Worm (Caenorhabditis elegans) whole organism, L1 larva: ENCODE results near the gene tba-7.

Experiments used
- C04F5.9 ChIP-seq: sonication (generic microtip); optimal IDR thresholded peaks from 2 replicates; lab custom pipeline; 2016; ENCODE audit warnings: missing genetic modification characterization, missing compliant biosample characterization
- C16A3.4 ChIP-seq: fragments of 150-350 bp; optimal IDR thresholded peaks from 2 replicates; lab custom pipeline; 2014; ENCODE audit warnings: missing biosample characterization, missing genetic modification characterization
- Y116A8C.19 ChIP-seq: sonication (generic microtip); optimal IDR thresholded peaks from 2 replicates; lab custom pipeline; 2016; ENCODE audit warnings: missing compliant biosample characterization, missing genetic modification characterization, borderline replicate concordance
- aha-1 ChIP-seq: fragments of 150-350 bp; optimal IDR thresholded peaks from 2 replicates; lab custom pipeline; 2014; ENCODE audit warnings: missing biosample characterization, missing genetic modification characterization
- alr-1 ChIP-seq: fragments of 200-800 bp; sonication (Bioruptor generic); optimal IDR thresholded peaks from 2 replicates; lab custom pipeline; 2018; ENCODE audit warnings: borderline replicate concordance, mild to moderate bottlenecking, missing genetic modification characterization, missing compliant biosample characterization
- ama-1 ChIP-seq: fragments of 150-350 bp; optimal IDR thresholded peaks from 2 replicates; lab custom pipeline; 2014
- blmp-1 ChIP-seq: fragments of 150-350 bp; optimal IDR thresholded peaks from 2 replicates; lab custom pipeline; 2014; ENCODE audit warnings: missing biosample characterization, missing genetic modification characterization
- ceh-8 ChIP-seq: fragments of 200-800 bp; sonication (Bioruptor generic); optimal IDR thresholded peaks from 2 replicates; lab custom pipeline; 2018; ENCODE audit warnings: mild to moderate bottlenecking, missing genetic modification characterization, moderate library complexity, missing compliant biosample characterization
- ceh-82 ChIP-seq, 3 experiments: fragments of 150-350 bp in 1 of 3; sonication (generic microtip) in 2 of 3; optimal IDR thresholded peaks; 2 replicates each; lab custom pipeline; 2014 to 2017; ENCODE audit warnings: missing biosample characterization in 3 of 3, missing genetic modification characterization in 3 of 3
- efl-1 ChIP-seq, 4 experiments: fragments of 150-350 bp; optimal IDR thresholded peaks in 3 of 4; peaks in 1 of 4; 1 replicate in 1 of 4; 2 replicates in 3 of 4; lab custom pipeline; 2014; ENCODE audit warnings: missing biosample characterization in 2 of 4, missing genetic modification characterization in 2 of 4, missing genetic modification reagents in 2 of 4
- egl-27 ChIP-seq, 2 experiments: fragments of 150-350 bp in 1 of 2; sonication (generic microtip); optimal IDR thresholded peaks; 3 replicates each; lab custom pipeline; 2017 to 2018; ENCODE audit warnings: missing biosample characterization in 2 of 2, missing genetic modification characterization in 2 of 2, missing genetic modification reagents in 2 of 2
- fos-1 ChIP-seq: fragments of 150-350 bp; optimal IDR thresholded peaks from 2 replicates; lab custom pipeline; 2014; ENCODE audit warnings: missing biosample characterization, missing genetic modification characterization
- grh-1 ChIP-seq: fragments of 200-800 bp; sonication (Bioruptor generic); IDR thresholded peaks from 2 replicates; pipeline ENCODE4 v1.3.6; 2022; ENCODE audit warnings: missing genetic modification reagents, missing genetic modification characterization, missing compliant biosample characterization
- irx-1 ChIP-seq: sonication (generic microtip); optimal IDR thresholded peaks from 2 replicates; lab custom pipeline; 2016; ENCODE audit warnings: missing genetic modification characterization, missing compliant biosample characterization
- jun-1 ChIP-seq: fragments of 150-350 bp; optimal IDR thresholded peaks from 2 replicates; lab custom pipeline; 2014; ENCODE audit warnings: missing biosample characterization, missing genetic modification reagents, missing genetic modification characterization
- lin-13 ChIP-seq: fragments of 150-350 bp; optimal IDR thresholded peaks from 2 replicates; lab custom pipeline; 2014; ENCODE audit warnings: missing biosample characterization, missing genetic modification reagents, missing genetic modification characterization
- lin-15B ChIP-seq: fragments of 150-350 bp; sonication (generic microtip); optimal IDR thresholded peaks from 3 replicates; lab custom pipeline; 2014; ENCODE audit warnings: missing biosample characterization, missing genetic modification characterization
- lin-35 ChIP-seq, 2 experiments: fragments of 150-350 bp; optimal IDR thresholded peaks; 2 replicates each; lab custom pipeline; 2014; ENCODE audit warnings: missing biosample characterization in 2 of 2, missing genetic modification characterization in 2 of 2, missing genetic modification reagents in 2 of 2
- mdl-1 ChIP-seq, 2 experiments: fragments of 150-350 bp; optimal IDR thresholded peaks; 2 replicates each; lab custom pipeline; 2014 to 2017; ENCODE audit warnings: missing biosample characterization in 2 of 2, missing genetic modification characterization in 2 of 2, inconsistent platforms in 1 of 2
- mep-1 ChIP-seq: fragments of 150-350 bp; optimal IDR thresholded peaks from 2 replicates; lab custom pipeline; 2014; ENCODE audit warnings: missing biosample characterization, missing genetic modification characterization
- nhr-47 ChIP-seq: sonication (generic microtip); optimal IDR thresholded peaks from 2 replicates; lab custom pipeline; 2016; ENCODE audit warnings: mild to moderate bottlenecking, missing genetic modification characterization, moderate library complexity, missing compliant biosample characterization
- nhr-85 ChIP-seq: sonication (generic microtip); peaks from one replicate; lab custom pipeline; 2016; ENCODE audit warnings: missing genetic modification characterization, inconsistent platforms, missing compliant biosample characterization
- pqm-1 ChIP-seq: sonication (generic microtip); optimal IDR thresholded peaks from 3 replicates; lab custom pipeline; 2017; ENCODE audit warnings: missing biosample characterization, missing genetic modification characterization
- rnt-1 ChIP-seq: sonication (generic microtip); optimal IDR thresholded peaks from 2 replicates; lab custom pipeline; 2016; ENCODE audit warnings: mild to moderate bottlenecking, missing genetic modification characterization, moderate library complexity, missing compliant biosample characterization
- sup-37 ChIP-seq: fragments of 200-800 bp; sonication (Bioruptor generic); optimal IDR thresholded peaks from 2 replicates; lab custom pipeline; 2018; ENCODE audit warnings: mild to moderate bottlenecking, missing genetic modification characterization, missing compliant biosample characterization
- unc-130 ChIP-seq: fragments of 150-350 bp; optimal IDR thresholded peaks from 2 replicates; lab custom pipeline; 2017; ENCODE audit warnings: missing biosample characterization, missing genetic modification characterization, inconsistent platforms
- unc-86 ChIP-seq: sonication (generic microtip); optimal IDR thresholded peaks from 2 replicates; lab custom pipeline; 2016; ENCODE audit warnings: missing genetic modification characterization, missing compliant biosample characterization
- vab-15 ChIP-seq: sonication (generic microtip); optimal IDR thresholded peaks from 2 replicates; lab custom pipeline; 2017; ENCODE audit warnings: missing genotype, mild to moderate bottlenecking, missing genetic modification characterization, missing compliant biosample characterization
- xbp-1 ChIP-seq: sonication (generic microtip); optimal IDR thresholded peaks from 2 replicates; lab custom pipeline; 2016; ENCODE audit warnings: missing genetic modification characterization, missing compliant biosample characterization
- zag-1 ChIP-seq: fragments of 150-350 bp; optimal IDR thresholded peaks from 2 replicates; lab custom pipeline; 2014; ENCODE audit warnings: missing biosample characterization, missing genetic modification characterization
- zip-4 ChIP-seq: fragments of 200-800 bp; sonication (Bioruptor generic); optimal IDR thresholded peaks from 2 replicates; lab custom pipeline; 2018; ENCODE audit warnings: mild to moderate bottlenecking, missing genetic modification characterization, moderate library complexity, missing compliant biosample characterization
- ztf-4 ChIP-seq: fragments of 150-350 bp; optimal IDR thresholded peaks from 2 replicates; lab custom pipeline; 2014; ENCODE audit warnings: missing biosample characterization, missing genetic modification characterization

tba-7 gene

ce11 chrIII:11405049-11405448 is 33.5 kb upstream of the tba-7 start, which contains the start of gene Y47D3B.4:
TSS of gene Y47D3B.4 (plus strand) at chrIII:11405349.
- no peak for TF ChIP-seq lin-35 (GFP tag; optimal IDR thresholded peaks at IDR 0.05; lab: Kevin White, UChicago)
- TF ChIP-seq zip-4 (GFP tag; lab: Kevin White, UChicago), result no peak
- no peak for TF ChIP-seq efl-1 (optimal IDR thresholded peaks at IDR 0.05; lab: Kevin White, UChicago)
- TF ChIP-seq efl-1 (GFP tag; optimal IDR thresholded peaks at IDR 0.05 in 1 of 2; lab: Kevin White, UChicago), result peak in 1 of 2 experiments; percentile 55
- TF ChIP-seq aha-1, result no peak
- peak; percentile 19 for TF ChIP-seq blmp-1 (tag; lab: Kevin White, UChicago)
- TF ChIP-seq unc-130 (tag; lab: Kevin White, UChicago), result no peak
- TF ChIP-seq pqm-1 (tag; lab: Kevin White, UChicago), result no peak
- TF ChIP-seq ceh-8, result no peak
- TF ChIP-seq irx-1 (tag; lab: Kevin White, UChicago), result no peak

ce11 chrIII:11402717-11403116 is 31.1 kb upstream of the tba-7 start, which contains the start of gene Y47D3B.12:
TSS of gene Y47D3B.12 (plus strand) at chrIII:11403017.
- TF ChIP-seq lin-15B (tag; lab: Kevin White, UChicago) (no peak), unc-86 (tag; lab: Kevin White, UChicago) (no peak), C16A3.4 (tag; lab: Kevin White, UChicago) (no peak), rnt-1 (no peak), nhr-47 (tag; lab: Kevin White, UChicago) (no peak), alr-1 (no peak), efl-1 (optimal IDR thresholded peaks at IDR 0.05; lab: Kevin White, UChicago) (no peak), efl-1 (GFP tag; optimal IDR thresholded peaks at IDR 0.05 in 1 of 2; lab: Kevin White, UChicago) (no peak), vab-15 (tag; lab: Kevin White, UChicago) (no peak), egl-27 (tag; optimal IDR thresholded peaks at IDR 0.05; lab: Kevin White, UChicago) (no peak), xbp-1 (tag; lab: Kevin White, UChicago) (no peak), blmp-1 (tag; lab: Kevin White, UChicago) (no peak)
- TF ChIP-seq, all 84 proteins: peak for 0

- TF ChIP-seq blmp-1 (tag; lab: Kevin White, UChicago) (peak; percentile 34), ztf-4 (tag; lab: Kevin White, UChicago) (no peak)
- TF ChIP-seq, all 84 proteins: peak for 1
Measured at ce11 chrIII:11397499-11397898, 25.9 kb upstream of the tba-7 start, which contains the start of gene Y47D3B.3. TSS of gene Y47D3B.3 (plus strand) at chrIII:11397799.

ce11 chrIII:11393162-11393561 is 21.6 kb upstream of the tba-7 start, which contains the start of gene nlp-21:
TSS of gene nlp-21 (minus strand) at chrIII:11393262.
- TF ChIP-seq ama-1 (lab: Kevin White, UChicago), result no peak
- TF ChIP-seq ceh-8, result no peak
- no peak for TF ChIP-seq C04F5.9 (tag; lab: Kevin White, UChicago)
- no peak for TF ChIP-seq sup-37 (GFP tag; lab: Kevin White, UChicago)
- no peak for TF ChIP-seq zag-1 (tag; lab: Kevin White, UChicago)
- no peak for TF ChIP-seq grh-1 (GFP tag; lab: Robert Waterston, UW)
- no peak for TF ChIP-seq lin-13 (GFP tag; lab: Kevin White, UChicago)
- no peak for TF ChIP-seq ceh-82 (tag; optimal IDR thresholded peaks at IDR 0.05; lab: Kevin White, UChicago)
- no peak for TF ChIP-seq mdl-1 (tag; optimal IDR thresholded peaks at IDR 0.05; lab: Kevin White, UChicago)
- TF ChIP-seq mep-1, result no peak
- no peak for TF ChIP-seq jun-1 (tag; lab: Kevin White, UChicago)
- TF ChIP-seq blmp-1 (tag; lab: Kevin White, UChicago), result no peak
- TF ChIP-seq Y116A8C.19 (tag; lab: Kevin White, UChicago), result no peak

- no peak for TF ChIP-seq fos-1 (tag; lab: Kevin White, UChicago)
- TF ChIP-seq nhr-85, result peak; percentile 37
- TF ChIP-seq, all 84 proteins: peak for 1
Measured at ce11 chrIII:11392740-11393139, 21.2 kb upstream of the tba-7 start.
